Worm (Caenorhabditis elegans): Measurements from ENCODE around the gene VZK822L.2.

DNA sequence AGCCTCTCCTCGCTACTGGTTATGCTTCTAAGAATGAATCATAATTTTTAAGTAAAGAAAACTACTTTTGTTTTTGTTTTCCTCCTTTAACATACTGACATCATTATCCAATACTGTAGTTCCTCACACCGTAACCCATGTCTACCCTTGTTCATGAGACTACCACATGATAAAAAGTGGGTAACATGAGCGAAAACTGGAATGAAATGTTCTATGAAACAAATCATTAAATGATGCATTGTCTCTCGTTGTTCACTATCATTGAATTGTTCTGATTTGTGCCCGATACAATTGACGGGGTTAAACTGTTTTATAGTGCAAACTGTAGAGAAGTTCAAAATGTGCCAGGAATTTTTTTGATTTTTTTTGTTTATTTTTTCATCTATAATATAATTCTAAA is 14.1 kb upstream of the VZK822L.2 start:
- TF ChIP-seq ztf-4 (tag; optimal IDR thresholded peaks at IDR 0.05) (no peak), nhr-28 (tag; optimal IDR thresholded peaks at IDR 0.05) (no peak), ceh-28 (tag; optimal IDR thresholded peaks at IDR 0.05) (no peak)
